Worm (Caenorhabditis elegans) whole organism, L4/young adult: Measurements from ENCODE around the gene K09H11.9.

ENCODE experiments used
- W03F9.2 ChIP-seq: fragments of 150-350 bp; optimal IDR thresholded peaks from 2 replicates; lab custom pipeline; 2014; ENCODE audit warnings: missing biosample characterization, missing genetic modification characterization
- dao-5 ChIP-seq: sonication (generic microtip); optimal IDR thresholded peaks from 2 replicates; lab custom pipeline; 2016; ENCODE audit warnings: missing genotype, missing genetic modification characterization, moderate library complexity, missing compliant biosample characterization
- him-1 ChIP-seq: sonication (generic microtip); optimal IDR thresholded peaks from 2 replicates; lab custom pipeline; 2016; ENCODE audit warnings: missing genotype, missing genetic modification reagents, missing genetic modification characterization, missing compliant biosample characterization

The K09H11.9 gene

ce11 chrV:5693595-5693994, 22.8 kb downstream of the K09H11.9 start:
- TF ChIP-seq him-1 (tag; lab: Kevin White, UChicago), result no peak
- TF ChIP-seq W03F9.2 (tag; lab: Kevin White, UChicago), result no peak
- no peak for TF ChIP-seq dao-5 (tag; lab: Kevin White, UChicago)

- no peak for TF ChIP-seq dao-5 (tag; lab: Kevin White, UChicago)
- no peak for TF ChIP-seq him-1 (tag; lab: Kevin White, UChicago)
- no peak for TF ChIP-seq W03F9.2 (tag; lab: Kevin White, UChicago)
Observed at ce11 chrV:5691665-5692407, 24.6 kb downstream of the K09H11.9 start, which contains the start of gene F25B4.8. TSS of gene F25B4.8 (minus strand) at chrV:5691715.

- no peak for TF ChIP-seq dao-5 (tag; lab: Kevin White, UChicago)
- TF ChIP-seq W03F9.2 (tag; lab: Kevin White, UChicago), result no peak
- no peak for TF ChIP-seq him-1 (tag; lab: Kevin White, UChicago)
Observed at ce11 chrV:5687115-5687979, 29.1 kb downstream of the K09H11.9 start, which contains the start of gene F25B4.7. TSS of gene F25B4.7 (minus strand) at chrV:5687226.

ce11 chrV:5684534-5684933, 31.9 kb downstream of the K09H11.9 start, which contains the start of the genes hmgs-1 and F25B4.4:
TSS of gene hmgs-1 (minus strand) at chrV:5684589.
TSS of gene F25B4.4 (plus strand) at chrV:5684873.
- TF ChIP-seq dao-5 (tag; lab: Kevin White, UChicago) (no peak), W03F9.2 (tag; lab: Kevin White, UChicago) (peak; percentile 85), him-1 (tag; lab: Kevin White, UChicago) (peak; percentile 19)

- TF ChIP-seq him-1 (tag; lab: Kevin White, UChicago) (no peak), dao-5 (tag; lab: Kevin White, UChicago) (no peak), W03F9.2 (tag; lab: Kevin White, UChicago) (no peak)
Observed at ce11 chrV:5682530-5682929, 33.9 kb downstream of the K09H11.9 start, which contains the start of gene prp-39. TSS of gene prp-39 (minus strand) at chrV:5682630.

- no peak for TF ChIP-seq W03F9.2 (tag; lab: Kevin White, UChicago)
- TF ChIP-seq him-1 (tag; lab: Kevin White, UChicago), result no peak
- TF ChIP-seq dao-5 (tag; lab: Kevin White, UChicago), result no peak
Observed at ce11 chrV:5677947-5678346, 38.5 kb downstream of the K09H11.9 start.

- no peak for TF ChIP-seq W03F9.2 (tag; lab: Kevin White, UChicago)
- no peak for TF ChIP-seq dao-5 (tag; lab: Kevin White, UChicago)
- no peak for TF ChIP-seq him-1 (tag; lab: Kevin White, UChicago)
Observed at ce11 chrV:5676011-5676410, 40.4 kb downstream of the K09H11.9 start, which contains the start of gene pqn-13. TSS of gene pqn-13 (minus strand) at chrV:5676111.

ce11 chrV:5672270-5672669, 44.1 kb downstream of the K09H11.9 start:
- TF ChIP-seq dao-5 (tag; lab: Kevin White, UChicago), result no peak
- no peak for TF ChIP-seq W03F9.2 (tag; lab: Kevin White, UChicago)
- TF ChIP-seq him-1 (tag; lab: Kevin White, UChicago), result no peak

ce11 chrV:5668968-5669367, 47.4 kb downstream of the K09H11.9 start:
- TF ChIP-seq dao-5 (tag; lab: Kevin White, UChicago), result no peak
- no peak for TF ChIP-seq him-1 (tag; lab: Kevin White, UChicago)
- no peak for TF ChIP-seq W03F9.2 (tag; lab: Kevin White, UChicago)

- TF ChIP-seq him-1 (tag; lab: Kevin White, UChicago), result no peak
- TF ChIP-seq W03F9.2 (tag; lab: Kevin White, UChicago), result peak; percentile 18
Observed at ce11 chrV:5667337-5667736, 49.1 kb downstream of the K09H11.9 start.

- no peak for TF ChIP-seq him-1 (tag; lab: Kevin White, UChicago)
- TF ChIP-seq W03F9.2 (tag; lab: Kevin White, UChicago), result no peak
- TF ChIP-seq dao-5 (tag; lab: Kevin White, UChicago), result no peak
Observed at ce11 chrV:5666036-5666729, 50.2 kb downstream of the K09H11.9 start, which contains the start of gene C14C11.7. TSS of gene C14C11.7 (minus strand) at chrV:5666086.
